Worm (Caenorhabditis elegans) whole organism, L4/young adult: ENCODE data around the gene K08B5.2.

Experiments used
- W03F9.2 ChIP-seq: fragments of 150-350 bp; optimal IDR thresholded peaks from 2 replicates; lab custom pipeline; 2014; ENCODE audit warnings: missing biosample characterization, missing genetic modification characterization
- dao-5 ChIP-seq: sonication (generic microtip); optimal IDR thresholded peaks from 2 replicates; lab custom pipeline; 2016; ENCODE audit warnings: missing genotype, missing genetic modification characterization, moderate library complexity, missing compliant biosample characterization
- him-1 ChIP-seq: sonication (generic microtip); optimal IDR thresholded peaks from 2 replicates; lab custom pipeline; 2016; ENCODE audit warnings: missing genotype, missing genetic modification reagents, missing genetic modification characterization, missing compliant biosample characterization

DNA sequence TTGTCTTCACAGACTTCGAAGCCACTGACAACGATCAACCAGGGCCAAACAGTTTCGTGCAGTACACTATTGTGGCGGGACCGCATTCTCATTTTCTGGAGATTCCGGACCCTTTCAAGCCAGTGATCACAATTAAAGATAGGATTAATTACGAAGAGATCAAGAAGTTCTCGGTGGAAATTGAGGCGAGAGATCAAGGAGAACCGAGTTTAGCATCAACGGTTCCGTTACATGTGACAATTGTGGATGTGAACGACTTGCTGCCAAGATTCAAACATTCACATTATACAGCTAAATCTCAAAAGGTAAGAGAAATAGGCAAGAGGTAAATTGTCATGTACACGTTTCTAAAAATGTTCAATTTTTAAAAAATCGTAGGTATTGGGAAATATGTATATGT is 44.1 kb upstream of the K08B5.2 start:
- TF ChIP-seq him-1 (no peak), dao-5 (tag; lab: Kevin White, UChicago) (no peak), W03F9.2 (no peak)
